Worm (Caenorhabditis elegans) whole organism, mixed stage, embryonic: ENCODE measurements around the gene Y69E1A.5.

Experiments used
- drap-1 ChIP-seq: fragments of 200-800 bp; sonication (Bioruptor generic); optimal IDR thresholded peaks from 3 replicates; lab custom pipeline; 2018; ENCODE audit warnings: mild to moderate bottlenecking, missing genetic modification characterization, missing compliant biosample characterization
- elt-1 ChIP-seq: sonication (generic microtip); optimal IDR thresholded peaks from 2 replicates; lab custom pipeline; 2017; ENCODE audit warnings: missing genetic modification characterization, mild to moderate bottlenecking, missing compliant biosample characterization, antibody characterized with exemption, moderate library complexity, borderline replicate concordance; ENCODE audit not compliant: insufficient read depth
- lin-13 ChIP-seq: fragments of 150-350 bp; optimal IDR thresholded peaks from 2 replicates; lab custom pipeline; 2014; ENCODE audit warnings: missing biosample characterization, missing genetic modification characterization
- lin-32 ChIP-seq: fragments of 200-800 bp; sonication (Bioruptor generic); optimal IDR thresholded peaks from 2 replicates; lab custom pipeline; 2018; ENCODE audit warnings: mild to moderate bottlenecking, missing genetic modification characterization, missing compliant biosample characterization
- lsy-2 ChIP-seq: fragments of 150-350 bp; optimal IDR thresholded peaks from 2 replicates; lab custom pipeline; 2014; ENCODE audit warnings: missing biosample characterization, missing genetic modification characterization
- mep-1 ChIP-seq: fragments of 150-350 bp; optimal IDR thresholded peaks from 2 replicates; lab custom pipeline; 2017; ENCODE audit warnings: missing biosample characterization, missing genetic modification reagents, missing genetic modification characterization, inconsistent platforms
- nhr-28 ChIP-seq: fragments of 150-350 bp; optimal IDR thresholded peaks from 2 replicates; lab custom pipeline; 2014; ENCODE audit warnings: missing biosample characterization, missing genetic modification characterization
- nhr-76 ChIP-seq: sonication (generic microtip); optimal IDR thresholded peaks from 2 replicates; lab custom pipeline; 2017; ENCODE audit warnings: missing biosample characterization, missing genetic modification characterization
- sem-2 ChIP-seq: fragments of 200-800 bp; sonication (Bioruptor generic); optimal IDR thresholded peaks from 2 replicates; lab custom pipeline; 2018; ENCODE audit warnings: mild to moderate bottlenecking, missing genetic modification characterization, missing compliant biosample characterization
- snpc-4 ChIP-seq: fragments of 150-350 bp; optimal IDR thresholded peaks from 2 replicates; lab custom pipeline; 2014; ENCODE audit warnings: missing biosample characterization, missing genetic modification characterization
- tbx-8 ChIP-seq: fragments of 200-800 bp; sonication (Bioruptor generic); optimal IDR thresholded peaks from 2 replicates; lab custom pipeline; 2018; ENCODE audit warnings: mild to moderate bottlenecking, missing genetic modification characterization, moderate library complexity, missing compliant biosample characterization
- unc-62 ChIP-seq: fragments of 150-350 bp; optimal IDR thresholded peaks from 2 replicates; lab custom pipeline; 2014; ENCODE audit warnings: missing biosample characterization, missing genetic modification reagents, missing genetic modification characterization
- zip-8 ChIP-seq: fragments of 150-350 bp; optimal IDR thresholded peaks from 2 replicates; lab custom pipeline; 2014; ENCODE audit warnings: missing biosample characterization, missing genetic modification characterization
- ztf-11 ChIP-seq: fragments of 150-350 bp; optimal IDR thresholded peaks from 2 replicates; lab custom pipeline; 2014; ENCODE audit warnings: missing biosample characterization, missing genetic modification characterization

DNA sequence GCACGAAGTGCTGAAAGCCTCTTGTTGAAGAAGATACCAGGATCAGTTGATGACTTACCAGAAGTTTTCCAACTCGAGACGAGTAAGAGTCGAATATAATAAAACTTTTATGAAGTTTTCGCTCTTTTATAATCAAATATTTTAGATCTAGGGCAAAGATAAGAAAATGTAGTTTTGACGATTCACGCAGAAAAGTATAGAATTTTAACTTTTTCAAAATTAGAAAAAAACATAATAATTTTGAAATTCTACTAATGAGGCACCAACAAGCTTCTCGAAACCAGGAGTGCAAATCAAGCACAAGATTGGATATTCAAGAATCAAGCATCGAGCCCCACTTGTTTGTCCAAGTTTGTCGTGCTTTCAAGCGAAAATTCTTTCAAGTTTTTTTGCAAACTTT, 8.7 kb downstream of the Y69E1A.5 start, which contains the start of gene Y69E1A.1:
- TF ChIP-seq zip-8 (tag; lab: Kevin White, UChicago) (no peak), sem-2 (GFP tag; lab: Kevin White, UChicago) (no peak), snpc-4 (no peak), lin-13 (no peak), nhr-76 (tag; lab: Kevin White, UChicago) (no peak), ztf-11 (no peak), drap-1 (GFP tag; lab: Kevin White, UChicago) (no peak), unc-62 (GFP tag; lab: Kevin White, UChicago) (no peak), elt-1 (no peak), nhr-28 (tag; lab: Kevin White, UChicago) (no peak), lin-32 (GFP tag; lab: Kevin White, UChicago) (no peak), lsy-2 (tag; lab: Kevin White, UChicago) (no peak), mep-1 (tag; lab: Kevin White, UChicago) (no peak), tbx-8 (GFP tag; lab: Kevin White, UChicago) (no peak)
